Worm (Caenorhabditis elegans) whole organism, late embryonic: Measurements from ENCODE around the gene F22B3.8.

Source experiments
- C08G9.2 ChIP-seq: sonication (generic microtip); optimal IDR thresholded peaks from 2 replicates; lab custom pipeline; 2016; ENCODE audit warnings: mild to moderate bottlenecking, missing genetic modification characterization, moderate library complexity, missing compliant biosample characterization
- F13H6.1 ChIP-seq: sonication (generic microtip); optimal IDR thresholded peaks from 2 replicates; lab custom pipeline; 2016; ENCODE audit warnings: missing genetic modification characterization, missing compliant biosample characterization
- K02D7.2 ChIP-seq: sonication (generic microtip); optimal IDR thresholded peaks from 2 replicates; lab custom pipeline; 2017; ENCODE audit warnings: mild to moderate bottlenecking, missing genetic modification characterization, missing compliant biosample characterization
- K09A11.1 ChIP-seq: sonication (generic microtip); optimal IDR thresholded peaks from 2 replicates; lab custom pipeline; 2017; ENCODE audit warnings: antibody characterized with exemption, mild to moderate bottlenecking, missing genetic modification characterization, missing compliant biosample characterization; ENCODE audit not compliant: insufficient read depth
- T23F11.4 ChIP-seq: fragments of 200-800 bp; sonication (Bioruptor generic); optimal IDR thresholded peaks from 2 replicates; lab custom pipeline; 2018; ENCODE audit warnings: mild to moderate bottlenecking, missing genetic modification characterization, missing compliant biosample characterization
- Y22D7AL.16 ChIP-seq: sonication (generic microtip); optimal IDR thresholded peaks from 2 replicates; lab custom pipeline; 2016; ENCODE audit warnings: missing genetic modification characterization, missing compliant biosample characterization
- ahr-1 ChIP-seq: sonication (generic microtip); optimal IDR thresholded peaks from 2 replicates; lab custom pipeline; 2016; ENCODE audit warnings: missing genetic modification characterization, missing compliant biosample characterization
- ceh-22 ChIP-seq: sonication (generic microtip); optimal IDR thresholded peaks from 2 replicates; lab custom pipeline; 2017; ENCODE audit warnings: missing biosample characterization, missing genetic modification characterization
- ceh-30 ChIP-seq: fragments of 150-350 bp; optimal IDR thresholded peaks from 2 replicates; lab custom pipeline; 2014; ENCODE audit warnings: missing biosample characterization, missing genetic modification characterization
- ceh-31 ChIP-seq: sonication (generic microtip); optimal IDR thresholded peaks from 2 replicates; lab custom pipeline; 2016; ENCODE audit warnings: missing genetic modification characterization, missing compliant biosample characterization
- ceh-48 ChIP-seq: sonication (generic microtip); optimal IDR thresholded peaks from 2 replicates; lab custom pipeline; 2016; ENCODE audit warnings: missing genetic modification characterization, inconsistent platforms, missing compliant biosample characterization
- ceh-6 ChIP-seq: fragments of 200-800 bp; sonication (Bioruptor generic); optimal IDR thresholded peaks from 2 replicates; lab custom pipeline; 2018; ENCODE audit warnings: mild to moderate bottlenecking, missing genetic modification characterization, missing compliant biosample characterization
- ceh-9 ChIP-seq: sonication (generic microtip); optimal IDR thresholded peaks from 2 replicates; lab custom pipeline; 2016; ENCODE audit warnings: mild to moderate bottlenecking, missing genetic modification characterization, inconsistent platforms, missing compliant biosample characterization
- dmd-4 ChIP-seq: sonication (generic microtip); optimal IDR thresholded peaks from 2 replicates; lab custom pipeline; 2016; ENCODE audit warnings: borderline replicate concordance, missing genetic modification characterization, missing compliant biosample characterization
- elt-4 ChIP-seq: sonication (generic microtip); optimal IDR thresholded peaks from 2 replicates; lab custom pipeline; 2016; ENCODE audit warnings: missing genetic modification characterization, missing compliant biosample characterization
- ets-4 ChIP-seq: sonication (generic microtip); optimal IDR thresholded peaks from 2 replicates; lab custom pipeline; 2016; ENCODE audit warnings: missing genetic modification characterization, missing compliant biosample characterization
- eyg-1 ChIP-seq: sonication (generic microtip); optimal IDR thresholded peaks from 2 replicates; lab custom pipeline; 2016; ENCODE audit warnings: missing genotype, missing genetic modification characterization, missing compliant biosample characterization
- fax-1 ChIP-seq: sonication (generic microtip); optimal IDR thresholded peaks from 2 replicates; lab custom pipeline; 2016; ENCODE audit warnings: missing genotype, missing genetic modification characterization, missing compliant biosample characterization
- fkh-6 ChIP-seq: sonication (generic microtip); optimal IDR thresholded peaks from 2 replicates; lab custom pipeline; 2016; ENCODE audit warnings: missing genetic modification characterization, missing compliant biosample characterization
- gmeb-2 ChIP-seq: sonication (generic microtip); optimal IDR thresholded peaks from 2 replicates; lab custom pipeline; 2016; ENCODE audit warnings: missing genetic modification characterization, inconsistent platforms, missing compliant biosample characterization
- hlh-15 ChIP-seq: sonication (generic microtip); optimal IDR thresholded peaks from 2 replicates; lab custom pipeline; 2016; ENCODE audit warnings: missing genetic modification characterization, missing compliant biosample characterization
- hlh-6 ChIP-seq: sonication (generic microtip); optimal IDR thresholded peaks from 2 replicates; lab custom pipeline; 2016; ENCODE audit warnings: missing genotype, missing genetic modification characterization, missing compliant biosample characterization
- lim-6 ChIP-seq: sonication (generic microtip); optimal IDR thresholded peaks from 2 replicates; lab custom pipeline; 2016; ENCODE audit warnings: missing genetic modification characterization, missing compliant biosample characterization
- mec-3 ChIP-seq: sonication (generic microtip); optimal IDR thresholded peaks from 2 replicates; lab custom pipeline; 2016; ENCODE audit warnings: borderline replicate concordance, missing genetic modification characterization, missing compliant biosample characterization
- nhr-232 ChIP-seq: sonication (generic microtip); optimal IDR thresholded peaks from 2 replicates; lab custom pipeline; 2016; ENCODE audit warnings: missing genetic modification characterization, missing compliant biosample characterization
- pag-3 ChIP-seq: sonication (generic microtip); optimal IDR thresholded peaks from 2 replicates; lab custom pipeline; 2016; ENCODE audit warnings: missing compliant biosample characterization, missing genetic modification characterization, borderline replicate concordance
- pax-1 ChIP-seq: fragments of 150-350 bp; optimal IDR thresholded peaks from 2 replicates; lab custom pipeline; 2014; ENCODE audit warnings: missing biosample characterization, missing genetic modification characterization
- pha-4 ChIP-seq: fragments of 150-350 bp; optimal IDR thresholded peaks from 2 replicates; lab custom pipeline; 2018; ENCODE audit warnings: missing biosample characterization, missing genetic modification reagents, missing genetic modification characterization
- rnt-1 ChIP-seq: sonication (generic microtip); optimal IDR thresholded peaks from 2 replicates; lab custom pipeline; 2016; ENCODE audit warnings: missing genetic modification characterization, missing compliant biosample characterization
- sox-2 ChIP-seq: fragments of 200-800 bp; sonication (Bioruptor generic); IDR thresholded peaks from 2 replicates; pipeline ENCODE4 v1.3.6; 2022; ENCODE audit warnings: missing genetic modification reagents, missing genetic modification characterization, missing compliant biosample characterization
- tbx-7 ChIP-seq: sonication (generic microtip); optimal IDR thresholded peaks from 2 replicates; lab custom pipeline; 2016; ENCODE audit warnings: missing genotype, missing genetic modification characterization, missing compliant biosample characterization
- ttx-3 ChIP-seq: sonication (generic microtip); optimal IDR thresholded peaks from 2 replicates; lab custom pipeline; 2016; ENCODE audit warnings: missing genetic modification reagents, missing genetic modification characterization, missing compliant biosample characterization
- unc-42 ChIP-seq: sonication (generic microtip); optimal IDR thresholded peaks from 2 replicates; lab custom pipeline; 2016; ENCODE audit warnings: missing genotype, missing genetic modification characterization, missing compliant biosample characterization
- unc-55 ChIP-seq: sonication (generic microtip); optimal IDR thresholded peaks from 2 replicates; lab custom pipeline; 2017; ENCODE audit warnings: missing biosample characterization, missing genetic modification reagents, missing genetic modification characterization
- unc-86 ChIP-seq: sonication (generic microtip); optimal IDR thresholded peaks from 2 replicates; lab custom pipeline; 2016; ENCODE audit warnings: missing genetic modification characterization, missing compliant biosample characterization
- ztf-16 ChIP-seq: sonication (generic microtip); optimal IDR thresholded peaks from 2 replicates; lab custom pipeline; 2017; ENCODE audit warnings: missing genetic modification characterization, missing compliant biosample characterization

F22B3.8 gene

ce11 chrIV:11455824-11456223, 31.1 kb upstream of the F22B3.8 start:
- TF ChIP-seq C08G9.2, result no peak

ce11 chrIV:11452928-11453327, 28.2 kb upstream of the F22B3.8 start:
- no peak for TF ChIP-seq K02D7.2 (tag; lab: Kevin White, UChicago)
- no peak for TF ChIP-seq gmeb-2 (tag; lab: Kevin White, UChicago)
- no peak for TF ChIP-seq pag-3
- TF ChIP-seq fax-1 (tag; lab: Kevin White, UChicago), result no peak
- TF ChIP-seq rnt-1, result no peak
- TF ChIP-seq K09A11.1 (tag; lab: Kevin White, UChicago), result no peak
- no peak for TF ChIP-seq C08G9.2

ce11 chrIV:11438255-11438654, 13.5 kb upstream of the F22B3.8 start:
- no peak for TF ChIP-seq hlh-6 (tag; lab: Kevin White, UChicago)
- no peak for TF ChIP-seq tbx-7
- no peak for TF ChIP-seq F13H6.1 (tag; lab: Kevin White, UChicago)
- TF ChIP-seq ceh-6 (GFP tag; lab: Kevin White, UChicago), result no peak
- TF ChIP-seq ceh-31, result no peak
- no peak for TF ChIP-seq mec-3 (tag; lab: Kevin White, UChicago)
- TF ChIP-seq ceh-22 (tag; lab: Kevin White, UChicago), result no peak
- no peak for TF ChIP-seq gmeb-2 (tag; lab: Kevin White, UChicago)
- TF ChIP-seq dmd-4, result no peak
- TF ChIP-seq nhr-232 (tag; lab: Kevin White, UChicago), result no peak
- TF ChIP-seq ceh-30 (tag; lab: Kevin White, UChicago), result no peak
- TF ChIP-seq ttx-3 (tag; lab: Kevin White, UChicago), result no peak
- TF ChIP-seq pax-1 (tag; lab: Kevin White, UChicago), result no peak
- TF ChIP-seq ztf-16 (tag; lab: Kevin White, UChicago), result no peak
- no peak for TF ChIP-seq unc-55
- no peak for TF ChIP-seq elt-4 (tag; lab: Kevin White, UChicago)
- TF ChIP-seq ceh-9 (tag; lab: Kevin White, UChicago), result no peak
- no peak for TF ChIP-seq hlh-15 (tag; lab: Kevin White, UChicago)
- no peak for TF ChIP-seq unc-86
- TF ChIP-seq sox-2, result no peak

- TF ChIP-seq ttx-3 (tag; lab: Kevin White, UChicago) (no peak), ceh-48 (no peak), ahr-1 (tag; lab: Kevin White, UChicago) (no peak), T23F11.4 (GFP tag; lab: Kevin White, UChicago) (no peak), Y22D7AL.16 (tag; lab: Kevin White, UChicago) (no peak), lim-6 (tag; lab: Kevin White, UChicago) (no peak), dmd-4 (no peak)
These were observed 11.0 kb upstream of the F22B3.8 start for ce11 chrIV:11435761-11436160.

- TF ChIP-seq ets-4 (no peak), F13H6.1 (tag; lab: Kevin White, UChicago) (no peak), pha-4 (no peak), eyg-1 (tag; lab: Kevin White, UChicago) (no peak), fkh-6 (tag; lab: Kevin White, UChicago) (no peak), hlh-6 (tag; lab: Kevin White, UChicago) (no peak), unc-42 (tag; lab: Kevin White, UChicago) (no peak)
These were observed 9.8 kb upstream of the F22B3.8 start for ce11 chrIV:11434575-11434974.
